Worm (Caenorhabditis elegans) whole organism, mixed stage, embryonic: ENCODE results near the gene C54E10.3.

Experiments used
- lsy-2 ChIP-seq: fragments of 150-350 bp; optimal IDR thresholded peaks from 2 replicates; lab custom pipeline; 2014; ENCODE audit warnings: missing biosample characterization, missing genetic modification characterization
- mab-5 ChIP-seq: fragments of 150-350 bp; optimal IDR thresholded peaks from 2 replicates; lab custom pipeline; 2014; ENCODE audit warnings: missing biosample characterization, missing genetic modification characterization
- nhr-76 ChIP-seq: sonication (generic microtip); optimal IDR thresholded peaks from 2 replicates; lab custom pipeline; 2017; ENCODE audit warnings: missing biosample characterization, missing genetic modification characterization
- pha-4 ChIP-seq: fragments of 150-350 bp; optimal IDR thresholded peaks from 2 replicates; lab custom pipeline; 2018; ENCODE audit warnings: missing biosample characterization, missing genetic modification reagents, missing genetic modification characterization
- snpc-4 ChIP-seq: fragments of 150-350 bp; optimal IDR thresholded peaks from 2 replicates; lab custom pipeline; 2014; ENCODE audit warnings: missing biosample characterization, missing genetic modification characterization
- unc-62 ChIP-seq: fragments of 150-350 bp; optimal IDR thresholded peaks from 2 replicates; lab custom pipeline; 2014; ENCODE audit warnings: missing biosample characterization, missing genetic modification reagents, missing genetic modification characterization
- zip-8 ChIP-seq: fragments of 150-350 bp; optimal IDR thresholded peaks from 2 replicates; lab custom pipeline; 2014; ENCODE audit warnings: missing biosample characterization, missing genetic modification characterization
- ztf-11 ChIP-seq: fragments of 150-350 bp; optimal IDR thresholded peaks from 2 replicates; lab custom pipeline; 2014; ENCODE audit warnings: missing biosample characterization, missing genetic modification characterization

ce11 chrV:18770623-18771022 lies 40.2 kb upstream of the C54E10.3 start, which contains the start of gene clec-255:
- no peak for TF ChIP-seq unc-62 (GFP tag; lab: Kevin White, UChicago)
- TF ChIP-seq zip-8 (tag; lab: Kevin White, UChicago), result no peak
- no peak for TF ChIP-seq snpc-4
- TF ChIP-seq lsy-2, result no peak
- TF ChIP-seq ztf-11 (tag; lab: Kevin White, UChicago), result no peak
- no peak for TF ChIP-seq nhr-76 (tag; lab: Kevin White, UChicago)
- TF ChIP-seq pha-4 (tag; lab: Kevin White, UChicago), result no peak
- TF ChIP-seq mab-5 (tag; lab: Kevin White, UChicago), result no peak
